Worm (Caenorhabditis elegans) whole organism, late embryonic: ENCODE results near the gene B0252.11.

Experiments
- C08G9.2 ChIP-seq: sonication (generic microtip); optimal IDR thresholded peaks from 2 replicates; lab custom pipeline; 2016; ENCODE audit warnings: mild to moderate bottlenecking, missing genetic modification characterization, moderate library complexity, missing compliant biosample characterization
- C38D4.7 ChIP-seq: fragments of 200-800 bp; sonication (Bioruptor generic); optimal IDR thresholded peaks from 2 replicates; lab custom pipeline; 2018; ENCODE audit warnings: mild to moderate bottlenecking, missing genetic modification characterization, moderate library complexity, missing compliant biosample characterization
- K09A11.1 ChIP-seq: sonication (generic microtip); optimal IDR thresholded peaks from 2 replicates; lab custom pipeline; 2017; ENCODE audit warnings: antibody characterized with exemption, mild to moderate bottlenecking, missing genetic modification characterization, missing compliant biosample characterization; ENCODE audit not compliant: insufficient read depth
- T23F11.4 ChIP-seq: fragments of 200-800 bp; sonication (Bioruptor generic); optimal IDR thresholded peaks from 2 replicates; lab custom pipeline; 2018; ENCODE audit warnings: mild to moderate bottlenecking, missing genetic modification characterization, missing compliant biosample characterization
- Y22D7AL.16 ChIP-seq: sonication (generic microtip); optimal IDR thresholded peaks from 2 replicates; lab custom pipeline; 2016; ENCODE audit warnings: missing genetic modification characterization, missing compliant biosample characterization
- ahr-1 ChIP-seq: sonication (generic microtip); optimal IDR thresholded peaks from 2 replicates; lab custom pipeline; 2016; ENCODE audit warnings: missing genetic modification characterization, missing compliant biosample characterization
- ama-1 ChIP-seq: fragments of 150-350 bp; optimal IDR thresholded peaks from 2 replicates; lab custom pipeline; 2014
- ceh-18 ChIP-seq: sonication (generic microtip); optimal IDR thresholded peaks from 2 replicates; lab custom pipeline; 2016; ENCODE audit warnings: missing genetic modification characterization, missing compliant biosample characterization
- ceh-19 ChIP-seq: fragments of 200-800 bp; sonication (Bioruptor generic); optimal IDR thresholded peaks from 2 replicates; lab custom pipeline; 2018; ENCODE audit warnings: mild to moderate bottlenecking, missing genetic modification characterization, missing compliant biosample characterization
- ceh-2 ChIP-seq: sonication (generic microtip); optimal IDR thresholded peaks from 2 replicates; lab custom pipeline; 2016; ENCODE audit warnings: missing genotype, missing genetic modification characterization, missing compliant biosample characterization
- ceh-24 ChIP-seq: sonication (generic microtip); optimal IDR thresholded peaks from 2 replicates; lab custom pipeline; 2016; ENCODE audit warnings: mild to moderate bottlenecking, missing genetic modification characterization, missing compliant biosample characterization
- ceh-30 ChIP-seq: fragments of 150-350 bp; optimal IDR thresholded peaks from 2 replicates; lab custom pipeline; 2014; ENCODE audit warnings: missing biosample characterization, missing genetic modification characterization
- ceh-31 ChIP-seq: sonication (generic microtip); optimal IDR thresholded peaks from 2 replicates; lab custom pipeline; 2016; ENCODE audit warnings: missing genetic modification characterization, missing compliant biosample characterization
- ceh-34 ChIP-seq: sonication (generic microtip); optimal IDR thresholded peaks from 2 replicates; lab custom pipeline; 2016; ENCODE audit warnings: mild to moderate bottlenecking, missing genetic modification characterization, missing compliant biosample characterization
- ceh-45 ChIP-seq: fragments of 200-800 bp; sonication (Bioruptor generic); IDR thresholded peaks from 2 replicates; pipeline ENCODE4 v1.3.6; 2022; ENCODE audit warnings: missing genetic modification reagents, missing genetic modification characterization, missing compliant biosample characterization
- ceh-48 ChIP-seq: sonication (generic microtip); optimal IDR thresholded peaks from 2 replicates; lab custom pipeline; 2016; ENCODE audit warnings: missing genetic modification characterization, inconsistent platforms, missing compliant biosample characterization
- ceh-6 ChIP-seq: fragments of 200-800 bp; sonication (Bioruptor generic); optimal IDR thresholded peaks from 2 replicates; lab custom pipeline; 2018; ENCODE audit warnings: mild to moderate bottlenecking, missing genetic modification characterization, missing compliant biosample characterization
- ceh-9 ChIP-seq: sonication (generic microtip); optimal IDR thresholded peaks from 2 replicates; lab custom pipeline; 2016; ENCODE audit warnings: mild to moderate bottlenecking, missing genetic modification characterization, inconsistent platforms, missing compliant biosample characterization
- dmd-4 ChIP-seq: sonication (generic microtip); optimal IDR thresholded peaks from 2 replicates; lab custom pipeline; 2016; ENCODE audit warnings: borderline replicate concordance, missing genetic modification characterization, missing compliant biosample characterization
- elt-4 ChIP-seq: sonication (generic microtip); optimal IDR thresholded peaks from 2 replicates; lab custom pipeline; 2016; ENCODE audit warnings: missing genetic modification characterization, missing compliant biosample characterization
- hlh-30 ChIP-seq: sonication (generic microtip); optimal IDR thresholded peaks from 2 replicates; lab custom pipeline; 2017; ENCODE audit warnings: antibody characterized with exemption, missing genetic modification characterization, missing compliant biosample characterization; ENCODE audit not compliant: insufficient read depth
- hlh-6 ChIP-seq: sonication (generic microtip); optimal IDR thresholded peaks from 2 replicates; lab custom pipeline; 2016; ENCODE audit warnings: missing genotype, missing genetic modification characterization, missing compliant biosample characterization
- madf-2 ChIP-seq: sonication (generic microtip); optimal IDR thresholded peaks from 2 replicates; lab custom pipeline; 2017; ENCODE audit warnings: missing genetic modification characterization, missing compliant biosample characterization
- mec-3 ChIP-seq: sonication (generic microtip); optimal IDR thresholded peaks from 2 replicates; lab custom pipeline; 2016; ENCODE audit warnings: borderline replicate concordance, missing genetic modification characterization, missing compliant biosample characterization
- nhr-232 ChIP-seq: sonication (generic microtip); optimal IDR thresholded peaks from 2 replicates; lab custom pipeline; 2016; ENCODE audit warnings: missing genetic modification characterization, missing compliant biosample characterization
- odd-2 ChIP-seq: sonication (generic microtip); optimal IDR thresholded peaks from 2 replicates; lab custom pipeline; 2017; ENCODE audit warnings: antibody characterized with exemption, mild to moderate bottlenecking, missing genetic modification characterization, missing compliant biosample characterization
- pag-3 ChIP-seq: sonication (generic microtip); optimal IDR thresholded peaks from 2 replicates; lab custom pipeline; 2016; ENCODE audit warnings: missing compliant biosample characterization, missing genetic modification characterization, borderline replicate concordance
- pat-9 ChIP-seq: fragments of 200-800 bp; sonication (Bioruptor generic); optimal IDR thresholded peaks from 2 replicates; lab custom pipeline; 2018; ENCODE audit warnings: mild to moderate bottlenecking, missing genetic modification characterization, moderate library complexity, missing compliant biosample characterization
- pha-2 ChIP-seq: sonication (generic microtip); optimal IDR thresholded peaks from 2 replicates; lab custom pipeline; 2017; ENCODE audit warnings: mild to moderate bottlenecking, missing genetic modification characterization, missing compliant biosample characterization
- pqm-1 ChIP-seq: sonication (generic microtip); optimal IDR thresholded peaks from 2 replicates; lab custom pipeline; 2016; ENCODE audit warnings: missing genetic modification characterization, missing compliant biosample characterization
- pros-1 ChIP-seq: fragments of 150-350 bp; optimal IDR thresholded peaks from 2 replicates; lab custom pipeline; 2014; ENCODE audit warnings: missing biosample characterization, missing genetic modification reagents, missing genetic modification characterization
- ref-2 ChIP-seq: sonication (generic microtip); optimal IDR thresholded peaks from 2 replicates; lab custom pipeline; 2016; ENCODE audit warnings: missing genetic modification characterization, missing compliant biosample characterization
- sdc-2 ChIP-seq: sonication (generic microtip); optimal IDR thresholded peaks from 2 replicates; lab custom pipeline; 2016; ENCODE audit warnings: missing genotype, missing genetic modification characterization, missing compliant biosample characterization
- syd-9 ChIP-seq: sonication (generic microtip); optimal IDR thresholded peaks from 2 replicates; lab custom pipeline; 2016; ENCODE audit warnings: mild to moderate bottlenecking, missing genetic modification characterization, moderate library complexity, missing compliant biosample characterization
- tbx-2 ChIP-seq: sonication (generic microtip); optimal IDR thresholded peaks from 2 replicates; lab custom pipeline; 2016; ENCODE audit warnings: missing genetic modification characterization, missing compliant biosample characterization
- tbx-7 ChIP-seq: sonication (generic microtip); optimal IDR thresholded peaks from 2 replicates; lab custom pipeline; 2016; ENCODE audit warnings: missing genotype, missing genetic modification characterization, missing compliant biosample characterization
- ttx-3 ChIP-seq: sonication (generic microtip); optimal IDR thresholded peaks from 2 replicates; lab custom pipeline; 2016; ENCODE audit warnings: missing genetic modification reagents, missing genetic modification characterization, missing compliant biosample characterization
- unc-42 ChIP-seq: sonication (generic microtip); optimal IDR thresholded peaks from 2 replicates; lab custom pipeline; 2016; ENCODE audit warnings: missing genotype, missing genetic modification characterization, missing compliant biosample characterization
- unc-55 ChIP-seq: sonication (generic microtip); optimal IDR thresholded peaks from 2 replicates; lab custom pipeline; 2017; ENCODE audit warnings: missing biosample characterization, missing genetic modification reagents, missing genetic modification characterization
- ztf-16 ChIP-seq: sonication (generic microtip); optimal IDR thresholded peaks from 2 replicates; lab custom pipeline; 2017; ENCODE audit warnings: missing genetic modification characterization, missing compliant biosample characterization

B0252.11 gene

DNA sequence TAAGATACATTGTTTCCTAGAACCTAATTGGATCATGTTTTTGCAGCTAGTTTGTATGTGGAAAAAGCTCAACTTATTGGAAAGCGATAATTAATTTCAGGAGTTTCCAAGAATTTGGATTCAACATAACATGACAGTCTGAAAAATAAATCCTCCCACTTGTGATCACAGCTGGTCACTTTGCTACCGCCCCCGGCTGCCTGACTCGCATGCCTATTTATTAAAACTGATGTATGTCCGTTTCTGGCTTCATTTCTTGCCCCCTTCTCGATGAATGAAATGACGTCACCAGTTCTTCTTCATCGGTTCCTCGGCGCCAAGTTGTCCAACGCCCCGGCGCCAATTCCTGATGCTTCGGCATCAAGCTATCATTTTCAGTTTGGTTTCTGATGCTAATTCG, 9.4 kb upstream of the B0252.11 start:
- TF ChIP-seq hlh-30 (tag; lab: Kevin White, UChicago) (no peak), odd-2 (tag; lab: Kevin White, UChicago) (no peak), dmd-4 (tag; lab: Kevin White, UChicago) (no peak), ahr-1 (tag; lab: Kevin White, UChicago) (no peak), pha-2 (tag; lab: Kevin White, UChicago) (no peak), T23F11.4 (GFP tag; lab: Kevin White, UChicago) (no peak), mec-3 (tag; lab: Kevin White, UChicago) (no peak), ceh-6 (no peak), pat-9 (tag; lab: Kevin White, UChicago) (no peak), ceh-24 (tag; lab: Kevin White, UChicago) (no peak), nhr-232 (no peak), ttx-3 (tag; lab: Kevin White, UChicago) (no peak), ztf-16 (tag; lab: Kevin White, UChicago) (no peak), ceh-2 (tag; lab: Kevin White, UChicago) (no peak)

DNA sequence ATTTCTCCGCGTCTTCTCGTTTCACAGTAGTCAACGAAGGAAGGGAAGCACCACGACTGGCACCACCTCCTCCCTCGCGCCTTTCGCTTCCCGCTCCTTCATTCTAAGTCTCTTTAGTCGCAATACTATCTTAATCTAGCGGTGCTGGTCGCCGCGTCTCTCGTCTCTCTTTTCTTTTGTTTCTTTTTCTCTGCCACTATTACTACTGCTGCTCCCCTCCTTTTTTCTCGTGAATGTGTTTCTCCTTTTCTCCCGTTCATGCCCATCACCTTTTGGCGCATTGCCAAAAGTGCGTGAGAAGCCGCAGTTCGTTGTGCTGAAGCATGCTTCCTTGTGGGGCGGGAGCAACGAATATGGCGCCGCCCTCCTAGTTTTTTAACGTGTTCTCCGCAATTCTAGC, 8.9 kb upstream of the B0252.11 start:
- TF ChIP-seq tbx-2, result peak; percentile 10
- peak; percentile 1 for TF ChIP-seq pros-1
- no peak for TF ChIP-seq pha-2 (tag; lab: Kevin White, UChicago)
- TF ChIP-seq T23F11.4 (GFP tag; lab: Kevin White, UChicago), result no peak
- TF ChIP-seq ceh-34, result peak; percentile 30
- TF ChIP-seq unc-42 (tag; lab: Kevin White, UChicago), result peak; percentile 16
- TF ChIP-seq ceh-19 (GFP tag; lab: Kevin White, UChicago), result peak; percentile 19
- TF ChIP-seq nhr-232, result no peak
- peak; percentile 40 for TF ChIP-seq unc-55
- TF ChIP-seq ceh-31, result peak; percentile 53
- TF ChIP-seq ceh-18 (tag; lab: Kevin White, UChicago), result peak; percentile 55
- peak; percentile 38 for TF ChIP-seq syd-9 (tag; lab: Kevin White, UChicago)

DNA sequence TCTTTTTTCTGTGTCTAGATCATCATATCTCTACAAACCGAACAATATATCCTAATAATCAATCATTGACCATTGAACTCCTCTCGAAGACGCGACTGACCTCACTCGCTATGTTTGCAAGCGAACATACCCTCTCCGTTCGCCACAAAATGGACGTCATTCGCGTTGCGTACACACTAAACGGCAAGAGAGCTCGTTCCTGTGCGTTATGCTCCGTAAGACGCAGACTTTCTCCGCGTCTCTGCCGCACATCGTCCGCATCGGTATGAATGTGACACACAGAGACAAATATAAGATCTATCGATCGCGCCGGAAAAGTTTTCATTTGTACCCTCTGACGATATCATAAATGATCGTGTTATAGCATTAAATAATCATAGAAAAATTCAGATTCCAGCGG, 8.4 kb upstream of the B0252.11 start:
- TF ChIP-seq ceh-34 (no peak), ref-2 (peak; percentile 48), ceh-48 (peak; percentile 4), ama-1 (lab: Kevin White, UChicago) (no peak), C38D4.7 (no peak), madf-2 (tag; lab: Kevin White, UChicago) (peak; percentile 98), Y22D7AL.16 (no peak), ceh-30 (no peak), ceh-45 (GFP tag; lab: Robert Waterston, UW) (no peak), hlh-6 (tag; lab: Kevin White, UChicago) (no peak), pat-9 (tag; lab: Kevin White, UChicago) (no peak)
- TF ChIP-seq, all 69 proteins: peak for 3

DNA sequence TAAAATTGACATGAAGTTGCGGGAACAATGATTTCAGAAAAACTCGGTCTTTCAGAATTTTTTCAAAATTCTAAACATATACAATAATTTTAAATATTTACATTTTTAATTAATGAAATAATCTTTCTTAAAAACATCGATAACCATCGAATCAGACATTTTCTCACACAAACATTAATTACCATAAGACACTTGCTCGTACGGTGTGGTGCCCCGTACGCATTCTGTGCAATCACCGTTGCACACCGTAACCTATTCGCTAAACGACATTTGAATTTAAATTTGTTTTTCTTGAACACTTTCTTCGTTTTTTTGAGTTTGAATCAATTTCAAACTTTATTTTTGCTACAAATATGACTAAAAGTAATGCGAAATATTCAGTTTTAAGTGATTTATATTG, 6.2 kb upstream of the B0252.11 start:
- TF ChIP-seq C08G9.2 (no peak), tbx-7 (tag; lab: Kevin White, UChicago) (no peak), dmd-4 (tag; lab: Kevin White, UChicago) (no peak), ceh-6 (no peak), pat-9 (tag; lab: Kevin White, UChicago) (no peak), elt-4 (tag; lab: Kevin White, UChicago) (no peak), tbx-2 (no peak), sdc-2 (tag; lab: Kevin White, UChicago) (no peak), ceh-9 (tag; lab: Kevin White, UChicago) (no peak), pag-3 (tag; lab: Kevin White, UChicago) (no peak), pqm-1 (tag; lab: Kevin White, UChicago) (no peak), ceh-30 (no peak), K09A11.1 (tag; lab: Kevin White, UChicago) (no peak)
- TF ChIP-seq, all 69 proteins: peak for 0
